Worm (Caenorhabditis elegans) whole organism, L4/young adult: ENCODE measurements around the gene rpt-6.

Source experiments
- W03F9.2 ChIP-seq: fragments of 150-350 bp; optimal IDR thresholded peaks from 2 replicates; lab custom pipeline; 2014; ENCODE audit warnings: missing biosample characterization, missing genetic modification characterization
- dao-5 ChIP-seq: sonication (generic microtip); optimal IDR thresholded peaks from 2 replicates; lab custom pipeline; 2016; ENCODE audit warnings: missing genotype, missing genetic modification characterization, moderate library complexity, missing compliant biosample characterization
- him-1 ChIP-seq: sonication (generic microtip); optimal IDR thresholded peaks from 2 replicates; lab custom pipeline; 2016; ENCODE audit warnings: missing genotype, missing genetic modification reagents, missing genetic modification characterization, missing compliant biosample characterization

- TF ChIP-seq dao-5 (tag; lab: Kevin White, UChicago) = no peak
- TF ChIP-seq him-1 (tag; lab: Kevin White, UChicago) = no peak
- no peak for TF ChIP-seq W03F9.2
These were observed 21.2 kb upstream of the rpt-6 start for ce11 chrIII:12349027-12349426.
